Worm (Caenorhabditis elegans): ENCODE results near the gene F35C11.5.

Gene F35C11.5

ce11 chrII:8295296-8295695, 41.8 kb downstream of the F35C11.5 start, which contains the start of gene nlp-55:
nlp-55 (minus strand) TSS chrII:8295396.
- TF ChIP-seq pros-1 (tag; optimal IDR thresholded peaks at IDR 0.05), result no peak
- TF ChIP-seq lim-6 (tag; optimal IDR thresholded peaks at IDR 0.05), result no peak
